Fruit fly (Drosophila melanogaster) whole organism, embryonic: ENCODE results near the gene CG14625.

ENCODE experiments used
- Bgb ChIP-seq: fragments of 200-800 bp; sonication (Bioruptor generic); IDR thresholded peaks from 2 replicates; pipeline ENCODE4 v1.3.6; 2022; ENCODE audit warnings: missing biosample characterization, missing genetic modification characterization; ENCODE audit not compliant: partially characterized antibody
- Blimp-1 ChIP-seq: fragments of 200-800 bp; sonication (Bioruptor generic); optimal IDR thresholded peaks from 3 replicates; lab custom pipeline; 2018; ENCODE audit warnings: missing biosample characterization, missing genetic modification characterization, mild to moderate bottlenecking, moderate library complexity, missing genetic modification reagents
- CG10209 ChIP-seq: fragments of 200-800 bp; sonication (Bioruptor generic); optimal IDR thresholded peaks from 3 replicates; lab custom pipeline; 2017; ENCODE audit warnings: missing biosample characterization, mild to moderate bottlenecking, missing genetic modification characterization, missing genetic modification reagents
- CG10959 ChIP-seq: fragments of 200-800 bp; sonication (Bioruptor generic); IDR thresholded peaks from 2 replicates; pipeline ENCODE4 v1.3.6; 2022; ENCODE audit warnings: missing biosample characterization, missing genetic modification characterization
- CG11504 ChIP-seq: fragments of 200-800 bp; sonication (Bioruptor generic); optimal IDR thresholded peaks from 3 replicates; lab custom pipeline; 2019; ENCODE audit warnings: missing biosample characterization, mild to moderate bottlenecking, missing genetic modification characterization, moderate library complexity
- CG12219 ChIP-seq: fragments of 200-800 bp; sonication (Bioruptor generic); optimal IDR thresholded peaks from 3 replicates; lab custom pipeline; 2018; ENCODE audit warnings: missing biosample characterization, mild to moderate bottlenecking, missing genetic modification characterization
- CG12659 ChIP-seq: fragments of 200-800 bp; sonication (Bioruptor generic); optimal IDR thresholded peaks from 3 replicates; lab custom pipeline; 2017; ENCODE audit warnings: mild to moderate bottlenecking, missing biosample characterization, missing genetic modification reagents, missing genetic modification characterization
- CG13775 ChIP-seq: fragments of 200-800 bp; sonication (Bioruptor generic); optimal IDR thresholded peaks from 3 replicates; lab custom pipeline; 2017; ENCODE audit warnings: missing biosample characterization, mild to moderate bottlenecking, missing genetic modification characterization
- CG14014 ChIP-seq: fragments of 200-800 bp; sonication (Bioruptor generic); IDR thresholded peaks from 2 replicates; pipeline ENCODE4 v1.3.6; 2022; ENCODE audit warnings: missing biosample characterization, missing genetic modification characterization
- CG14860 ChIP-seq: fragments of 200-800 bp; sonication (Bioruptor generic); IDR thresholded peaks from 3 replicates; pipeline ENCODE4 v1.3.6; 2022; ENCODE audit warnings: missing biosample characterization, missing genetic modification characterization; ENCODE audit not compliant: partially characterized antibody
- CG14965 ChIP-seq: fragments of 200-800 bp; sonication (Bioruptor generic); optimal IDR thresholded peaks from 2 replicates; lab custom pipeline; 2016; ENCODE audit warnings: missing biosample characterization, missing genetic modification characterization, borderline replicate concordance
- CG15514 ChIP-seq: fragments of 200-800 bp; sonication (Bioruptor generic); optimal IDR thresholded peaks from 3 replicates; lab custom pipeline; 2017; ENCODE audit warnings: missing biosample characterization, missing genetic modification characterization, mild to moderate bottlenecking, moderate library complexity, missing genetic modification reagents
- CG15601 ChIP-seq: fragments of 200-800 bp; sonication (Bioruptor generic); optimal IDR thresholded peaks from 3 replicates; lab custom pipeline; 2019; ENCODE audit warnings: missing biosample characterization, mild to moderate bottlenecking, missing genetic modification characterization, moderate library complexity
- CG16863 ChIP-seq: fragments of 200-800 bp; sonication (Bioruptor generic); optimal IDR thresholded peaks from 3 replicates; lab custom pipeline; 2016; ENCODE audit warnings: missing biosample characterization, missing genetic modification characterization
- CG17328 ChIP-seq: fragments of 200-800 bp; sonication (Bioruptor generic); IDR thresholded peaks from 2 replicates; pipeline ENCODE4 v1.3.6; 2022; ENCODE audit warnings: missing biosample characterization, missing genetic modification characterization
- CG17359 ChIP-seq: fragments of 200-800 bp; sonication (Bioruptor generic); optimal IDR thresholded peaks from 3 replicates; lab custom pipeline; 2018; ENCODE audit warnings: missing biosample characterization, mild to moderate bottlenecking, missing genetic modification characterization, moderate library complexity
- CG18011 ChIP-seq: fragments of 200-800 bp; sonication (Bioruptor generic); optimal IDR thresholded peaks from 2 replicates; lab custom pipeline; 2017; ENCODE audit warnings: missing biosample characterization, missing genetic modification characterization, mild to moderate bottlenecking, moderate library complexity, missing genotype
- CG18599 ChIP-seq: fragments of 200-800 bp; sonication (Bioruptor generic); optimal IDR thresholded peaks from 3 replicates; lab custom pipeline; 2017; ENCODE audit warnings: missing biosample characterization, missing genetic modification characterization, mild to moderate bottlenecking, moderate library complexity, missing genetic modification reagents
- CG32767 ChIP-seq: fragments of 200-800 bp; sonication (Bioruptor generic); IDR thresholded peaks from 2 replicates; pipeline ENCODE4 v1.3.6; 2022; ENCODE audit warnings: missing biosample characterization, missing genetic modification characterization
- CG32772 ChIP-seq: fragments of 200-800 bp; sonication (Bioruptor generic); IDR thresholded peaks from 2 replicates; pipeline ENCODE4 v1.3.6; 2022; ENCODE audit warnings: missing biosample characterization, missing genetic modification characterization
- CG33557 ChIP-seq: fragments of 200-800 bp; sonication (Bioruptor generic); optimal IDR thresholded peaks from 2 replicates; lab custom pipeline; 2019; ENCODE audit warnings: missing biosample characterization, mild to moderate bottlenecking, missing genetic modification characterization, moderate library complexity
- CG3847 ChIP-seq: fragments of 200-800 bp; sonication (Bioruptor generic); IDR thresholded peaks from 2 replicates; pipeline ENCODE4 v1.3.6; 2022; ENCODE audit warnings: missing biosample characterization, missing genetic modification characterization
- CG4707 ChIP-seq: fragments of 200-800 bp; sonication (Bioruptor generic); optimal IDR thresholded peaks from 2 replicates; lab custom pipeline; 2018; ENCODE audit warnings: missing biosample characterization, mild to moderate bottlenecking, missing genetic modification characterization, moderate library complexity
- CG6272 ChIP-seq: fragments of 200-800 bp; sonication (Bioruptor generic); IDR thresholded peaks from 2 replicates; pipeline ENCODE4 v1.3.6; 2022; ENCODE audit warnings: missing biosample characterization, missing genetic modification characterization
- CG6689 ChIP-seq: fragments of 200-800 bp; sonication (Bioruptor generic); IDR thresholded peaks from 2 replicates; pipeline ENCODE4 v1.3.6; 2022; ENCODE audit warnings: missing biosample characterization, missing genetic modification characterization
- CG8281 ChIP-seq: fragments of 200-800 bp; sonication (Bioruptor generic); optimal IDR thresholded peaks from 2 replicates; lab custom pipeline; 2018; ENCODE audit warnings: missing biosample characterization, mild to moderate bottlenecking, missing genetic modification characterization, moderate library complexity
- CG8388 ChIP-seq: fragments of 200-800 bp; sonication (Bioruptor generic); optimal IDR thresholded peaks from 2 replicates; lab custom pipeline; 2019; ENCODE audit warnings: missing biosample characterization, mild to moderate bottlenecking, missing genetic modification characterization, moderate library complexity
- E2f1 ChIP-seq: fragments of 200-800 bp; sonication (Bioruptor generic); IDR thresholded peaks from 2 replicates; pipeline ENCODE4 v1.3.6; 2022; ENCODE audit warnings: missing biosample characterization, missing genetic modification characterization
- Eip74EF ChIP-seq, 2 experiments: fragments of 200-800 bp in 1 of 2; fragments of >200 bp in 1 of 2; sonication (Bioruptor generic) in 1 of 2; optimal IDR thresholded peaks; 2 replicates each; lab custom pipeline; 2017 to 2019; ENCODE audit warnings: missing biosample characterization in 2 of 2, missing genetic modification characterization in 2 of 2, mild to moderate bottlenecking in 1 of 2, moderate library complexity in 1 of 2
- HLH4C ChIP-seq: fragments of 200-800 bp; sonication (Bioruptor generic); IDR thresholded peaks from 3 replicates; pipeline ENCODE4 v1.3.6; 2022; ENCODE audit warnings: missing biosample characterization, missing genetic modification characterization; ENCODE audit not compliant: partially characterized antibody
- Kr ChIP-seq: fragments of 200-800 bp; sonication (Bioruptor generic); optimal IDR thresholded peaks from 2 replicates; lab custom pipeline; 2017; ENCODE audit warnings: missing biosample characterization, mild to moderate bottlenecking, missing genetic modification characterization
- Lim3 ChIP-seq: fragments of 200-800 bp; sonication (Bioruptor generic); IDR thresholded peaks from 2 replicates; pipeline ENCODE4 v1.3.6; 2022; ENCODE audit warnings: missing biosample characterization, missing genetic modification characterization
- Myb ChIP-seq: fragments of 200-800 bp; sonication (Bioruptor generic); optimal IDR thresholded peaks from 2 replicates; lab custom pipeline; 2016; ENCODE audit warnings: missing biosample characterization, missing genetic modification characterization
- NC2β ChIP-seq: fragments of 200-800 bp; sonication (Bioruptor generic); optimal IDR thresholded peaks from 2 replicates; lab custom pipeline; 2016; ENCODE audit warnings: missing biosample characterization, missing genetic modification characterization
- NFAT ChIP-seq: fragments of 200-800 bp; sonication (Bioruptor generic); IDR thresholded peaks from 2 replicates; pipeline ENCODE4 v1.3.6; 2022; ENCODE audit warnings: missing biosample characterization, missing genetic modification characterization
- Oaz ChIP-seq: fragments of 200-800 bp; sonication (Bioruptor generic); IDR thresholded peaks from 2 replicates; pipeline ENCODE4 v1.3.6; 2022; ENCODE audit warnings: missing biosample characterization, missing genetic modification characterization
- Ravus ChIP-seq: fragments of 200-800 bp; sonication (Bioruptor generic); IDR thresholded peaks from 2 replicates; pipeline ENCODE4 v1.3.6; 2022; ENCODE audit warnings: missing biosample characterization, missing genetic modification characterization
- Rfx ChIP-seq: fragments of 200-800 bp; sonication (Bioruptor generic); IDR thresholded peaks from 2 replicates; pipeline ENCODE4 v1.3.6; 2022; ENCODE audit warnings: missing biosample characterization, missing genetic modification characterization
- Sin3A ChIP-seq: fragments of >200 bp; optimal IDR thresholded peaks from 2 replicates; lab custom pipeline; 2018
- Sry-δ ChIP-seq: fragments of 200-800 bp; sonication (Bioruptor generic); optimal IDR thresholded peaks from 2 replicates; lab custom pipeline; 2016; ENCODE audit warnings: missing biosample characterization, missing genetic modification characterization
- Vsx1 ChIP-seq: fragments of 200-800 bp; sonication (Bioruptor generic); optimal IDR thresholded peaks from 2 replicates; lab custom pipeline; 2017; ENCODE audit warnings: missing biosample characterization, mild to moderate bottlenecking, missing genetic modification characterization, missing genetic modification reagents
- bowl ChIP-seq: fragments of 200-800 bp; sonication (Bioruptor generic); IDR thresholded peaks from 2 replicates; pipeline ENCODE4 v1.3.6; 2022; ENCODE audit warnings: missing biosample characterization, missing genetic modification characterization
- disco-r ChIP-seq: fragments of 200-800 bp; sonication (Bioruptor generic); optimal IDR thresholded peaks from 2 replicates; lab custom pipeline; 2016; ENCODE audit warnings: missing biosample characterization, missing genetic modification characterization
- dm ChIP-seq: fragments of 200-800 bp; sonication (Bioruptor generic); optimal IDR thresholded peaks from 3 replicates; lab custom pipeline; 2016; ENCODE audit warnings: missing biosample characterization, missing genetic modification characterization
- gcm2 ChIP-seq: fragments of 200-800 bp; sonication (Bioruptor generic); optimal IDR thresholded peaks from 2 replicates; lab custom pipeline; 2016; ENCODE audit warnings: missing biosample characterization, missing genetic modification characterization
- pho ChIP-seq: fragments of 200-800 bp; sonication (Bioruptor generic); optimal IDR thresholded peaks from 2 replicates; lab custom pipeline; 2016; ENCODE audit warnings: missing biosample characterization, missing genetic modification characterization
- tll ChIP-seq, 2 experiments: fragments of 200-800 bp in 1 of 2; fragments of >200 bp in 1 of 2; sonication (Bioruptor generic) in 1 of 2; optimal IDR thresholded peaks; 2 replicates each; lab custom pipeline; 2017 to 2019; ENCODE audit warnings: missing biosample characterization in 2 of 2, missing genetic modification characterization in 2 of 2, mild to moderate bottlenecking in 1 of 2, moderate library complexity in 1 of 2
- unpg ChIP-seq: fragments of 200-800 bp; sonication (Bioruptor generic); optimal IDR thresholded peaks from 3 replicates; lab custom pipeline; 2018; ENCODE audit warnings: missing biosample characterization, mild to moderate bottlenecking, missing genetic modification characterization, moderate library complexity

The CG14625 gene

DNA sequence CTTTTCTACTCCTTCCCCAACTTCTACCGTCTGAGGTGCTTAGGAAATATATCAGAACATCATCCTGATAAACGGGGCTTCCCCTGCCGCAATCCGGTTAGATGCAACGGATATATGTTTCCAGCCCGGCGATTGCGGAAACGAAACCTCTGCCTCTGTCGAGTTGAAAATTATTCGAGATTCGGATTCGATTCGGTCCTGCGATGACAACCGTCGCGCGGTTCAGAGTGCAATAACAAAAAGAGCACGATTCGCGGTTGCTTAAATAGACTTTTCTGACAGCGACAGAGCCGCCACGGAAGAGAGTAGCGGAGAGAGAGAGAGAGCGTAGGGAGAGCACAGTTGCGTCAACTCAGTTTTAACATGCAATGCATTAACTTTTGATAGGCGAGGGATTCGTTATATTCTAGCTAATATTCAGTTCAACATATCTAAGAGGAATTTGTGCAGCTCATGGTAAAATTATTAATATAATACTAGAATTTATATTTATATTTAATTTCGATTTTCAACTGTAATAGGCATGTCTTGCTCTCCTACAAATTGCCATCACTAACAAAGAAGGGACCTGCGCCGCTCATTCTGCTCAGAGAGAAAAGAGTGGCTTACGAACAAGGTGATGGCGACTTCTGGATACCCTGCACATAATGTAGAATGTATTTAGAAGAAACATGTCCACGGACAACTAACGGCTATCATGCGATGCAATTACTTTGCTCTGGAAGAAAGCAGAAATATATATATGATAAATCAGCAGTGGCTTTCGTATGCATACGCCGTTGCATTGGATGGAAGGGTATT lies 35.7 kb downstream of the CG14625 start (continued):
- TF ChIP-seq CG17359 (peak; percentile 81), Sin3A (lab: Kevin White, UChicago) (no peak), Bgb (no peak), Oaz (GFP tag; lab: Robert Waterston, UW) (peak; percentile 75), Lim3 (no peak), CG14014 (peak; percentile 72), CG10209 (GFP tag; lab: Kevin White, UChicago) (peak; percentile 77), CG10959 (GFP tag; lab: Robert Waterston, UW) (peak; percentile 87), CG6689 (GFP tag; lab: Robert Waterston, UW) (peak; percentile 82), gcm2 (GFP tag; lab: Kevin White, UChicago) (no peak), CG14860 (GFP tag; lab: Robert Waterston, UW) (no peak), CG13775 (peak; percentile 78), Kr (GFP tag; lab: Kevin White, UChicago) (no peak), CG18599 (GFP tag; lab: Kevin White, UChicago) (peak; percentile 85), unpg (GFP tag; lab: Kevin White, UChicago) (peak; percentile 82), Eip74EF (GFP tag; optimal IDR thresholded peaks at IDR 0.05; lab: Kevin White, UChicago) (peak in 1 of 2 experiments; percentile 69), CG15601 (tag; lab: Kevin White, UChicago) (peak; percentile 71), CG12659 (GFP tag; lab: Kevin White, UChicago) (peak; percentile 72), CG11504 (peak; percentile 86), pho (GFP tag; lab: Kevin White, UChicago) (peak; percentile 59), CG32767 (GFP tag; lab: Robert Waterston, UW) (peak; percentile 76; the same call in 1 of the 2 replicates), CG16863 (GFP tag; lab: Kevin White, UChicago) (peak; percentile 74), bowl (GFP tag; lab: Robert Waterston, UW) (0 out of 2 replicates have a peak, but pooled peaks have one; percentile 22), Rfx (GFP tag; lab: Robert Waterston, UW) (peak; percentile 84), Vsx1 (GFP tag; lab: Kevin White, UChicago) (peak; percentile 63), disco-r (peak; percentile 37), dm (GFP tag; lab: Kevin White, UChicago) (peak; percentile 41), E2f1 (peak; percentile 78), CG33557 (GFP tag; lab: Kevin White, UChicago) (peak; percentile 76), CG18011 (GFP tag; lab: Kevin White, UChicago) (peak; percentile 45), CG6272 (GFP tag; lab: Robert Waterston, UW) (peak; percentile 68), HLH4C (GFP tag; lab: Robert Waterston, UW) (no peak), CG17328 (GFP tag; lab: Robert Waterston, UW) (peak; percentile 83), CG14965 (GFP tag; lab: Kevin White, UChicago) (peak; percentile 4), Ravus (GFP tag; lab: Robert Waterston, UW) (peak; percentile 47; the same call in 1 of the 2 replicates), NC2β (GFP tag; lab: Kevin White, UChicago) (peak; percentile 20), Myb (peak; percentile 54), CG4707 (GFP tag; lab: Kevin White, UChicago) (peak; percentile 67), tll (GFP tag; optimal IDR thresholded peaks at IDR 0.05; lab: Kevin White, UChicago) (peak in 1 of 2 experiments; percentile 50), Sry-δ (peak; percentile 49), CG15514 (GFP tag; lab: Kevin White, UChicago) (peak; percentile 77), NFAT (GFP tag; lab: Robert Waterston, UW) (peak; percentile 71), CG8281 (tag; lab: Kevin White, UChicago) (peak; percentile 63), CG8388 (GFP tag; lab: Kevin White, UChicago) (peak; percentile 83), CG32772 (GFP tag; lab: Robert Waterston, UW) (peak; percentile 69), Blimp-1 (peak; percentile 80), CG3847 (GFP tag; lab: Robert Waterston, UW) (peak; percentile 62), CG12219 (GFP tag; lab: Kevin White, UChicago) (peak; percentile 77)
